Worm (Caenorhabditis elegans) whole organism, L4 larva: ENCODE measurements around the gene str-177.

Experiments used
- ceh-44 ChIP-seq: fragments of 200-800 bp; sonication (Bioruptor generic); IDR thresholded peaks from 2 replicates; pipeline ENCODE4 v1.3.6; 2022; ENCODE audit warnings: missing genetic modification reagents, missing genetic modification characterization, missing compliant biosample characterization
- daf-8 ChIP-seq: fragments of 200-800 bp; sonication (Bioruptor generic); IDR thresholded peaks from 2 replicates; pipeline ENCODE4 v1.3.6; 2022; ENCODE audit warnings: missing genetic modification characterization, missing compliant biosample characterization
- lin-39 ChIP-seq: fragments of 150-350 bp; optimal IDR thresholded peaks from 2 replicates; lab custom pipeline; 2014; ENCODE audit warnings: missing biosample characterization, missing genetic modification reagents, missing genetic modification characterization
- nhr-237 ChIP-seq: sonication (generic microtip); optimal IDR thresholded peaks from 2 replicates; lab custom pipeline; 2017; ENCODE audit warnings: missing biosample characterization, missing genetic modification characterization
- nhr-42 ChIP-seq: fragments of 200-800 bp; sonication (Bioruptor generic); IDR thresholded peaks from 2 replicates; pipeline ENCODE4 v1.3.6; 2022; ENCODE audit warnings: missing genetic modification characterization, missing compliant biosample characterization
- pqm-1 ChIP-seq: sonication (generic microtip); optimal IDR thresholded peaks from 2 replicates; lab custom pipeline; 2017; ENCODE audit warnings: missing biosample characterization, missing genetic modification characterization

ce11 chrV:9181669-9182250, 17.0 kb downstream of the str-177 start, which contains the start of gene ptr-1:
- TF ChIP-seq nhr-42, result no peak
- TF ChIP-seq nhr-237 (tag; lab: Kevin White, UChicago), result no peak
- TF ChIP-seq daf-8 (GFP tag; lab: Robert Waterston, UW), result no peak
- TF ChIP-seq ceh-44 (GFP tag; lab: Robert Waterston, UW), result no peak
- no peak for TF ChIP-seq lin-39 (tag; lab: Kevin White, UChicago)
- no peak for TF ChIP-seq pqm-1 (tag; lab: Kevin White, UChicago)
